In genomic region chrII:14645290-14645689, ce11 we compare ENCODE assay signal across 8 worm cellular contexts.
TF ChIP-seq lines count a peak whose summit lies in the region.

No protein-coding gene starts in this region.

TF ChIP-seq in whole organism, L1 larva, 84 proteins besides CTCF, POLR2A, EP300 and RAD21 (continues in another document):
- no peak for TF ChIP-seq nhr-237 (tag; optimal IDR thresholded peaks at IDR 0.05; lab: Kevin White, UChicago)
- TF ChIP-seq ztf-4 (tag; optimal IDR thresholded peaks at IDR 0.05; lab: Kevin White, UChicago) = peak; percentile 6
- TF ChIP-seq nhr-19 (GFP tag; conservative IDR thresholded peaks at IDR 0.05; lab: Robert Waterston, UW) = peak; percentile 24; the same call in 1 of the 2 replicates
- peak in 2 of 3 experiments; percentile 16 to 47 for TF ChIP-seq ceh-82 (tag; optimal IDR thresholded peaks at IDR 0.05; lab: Kevin White, UChicago)
- TF ChIP-seq hpl-2 (GFP tag; optimal IDR thresholded peaks at IDR 0.05; lab: Kevin White, UChicago) = no peak
- peak; percentile 52 for TF ChIP-seq tbx-2 (tag; optimal IDR thresholded peaks at IDR 0.05; lab: Kevin White, UChicago)
- TF ChIP-seq aha-1 (tag; optimal IDR thresholded peaks at IDR 0.05; lab: Kevin White, UChicago) = no peak
- TF ChIP-seq elt-2 (tag; optimal IDR thresholded peaks at IDR 0.05; lab: Kevin White, UChicago) = no peak
- TF ChIP-seq egl-27 (tag; optimal IDR thresholded peaks at IDR 0.05; lab: Kevin White, UChicago) = no peak
- peak; percentile 74 for TF ChIP-seq snpc-4 (tag; optimal IDR thresholded peaks at IDR 0.05; lab: Kevin White, UChicago)
- no peak for TF ChIP-seq skn-1 (tag; optimal IDR thresholded peaks at IDR 0.05; lab: Kevin White, UChicago)

TF ChIP-seq in whole organism, L2 larva, 48 proteins besides CTCF, POLR2A, EP300 and RAD21 (continues in another document):
- TF ChIP-seq snpc-4 (tag; optimal IDR thresholded peaks at IDR 0.05; lab: Kevin White, UChicago) = peak; percentile 54
- no peak for TF ChIP-seq gmeb-1 (tag; optimal IDR thresholded peaks at IDR 0.05; lab: Kevin White, UChicago)
- TF ChIP-seq fos-1 (tag; optimal IDR thresholded peaks at IDR 0.05; lab: Kevin White, UChicago) = peak; percentile 26
- TF ChIP-seq sma-9 (GFP tag; optimal IDR thresholded peaks at IDR 0.05; lab: Kevin White, UChicago) = peak; percentile 13
- no peak for TF ChIP-seq sma-9 (tag; optimal IDR thresholded peaks at IDR 0.05; lab: Kevin White, UChicago)
- TF ChIP-seq ztf-4 (tag; optimal IDR thresholded peaks at IDR 0.05; lab: Kevin White, UChicago) = no peak
- TF ChIP-seq nhr-6 (tag; optimal IDR thresholded peaks at IDR 0.05; lab: Kevin White, UChicago) = no peak
- TF ChIP-seq R02D3.7 (tag; optimal IDR thresholded peaks at IDR 0.05; lab: Kevin White, UChicago) = no peak
- no peak for TF ChIP-seq lin-13 (GFP tag; optimal IDR thresholded peaks at IDR 0.05; lab: Kevin White, UChicago)
- TF ChIP-seq mdl-1 (tag; optimal IDR thresholded peaks at IDR 0.05; lab: Kevin White, UChicago) = peak in 1 of 2 experiments; percentile 45
- TF ChIP-seq ZK546.5 (tag; optimal IDR thresholded peaks at IDR 0.05; lab: Kevin White, UChicago) = no peak
- no peak for TF ChIP-seq skn-1 (tag; optimal IDR thresholded peaks at IDR 0.05; lab: Kevin White, UChicago)

TF ChIP-seq in whole organism, L3 larva, 47 proteins besides CTCF, POLR2A, EP300 and RAD21 (continues in another document):
- TF ChIP-seq nhr-43 (tag; optimal IDR thresholded peaks at IDR 0.05; lab: Kevin White, UChicago; ENCODE audit: poor library complexity, severe bottlenecking) (peak; percentile 21), aly-2 (tag; optimal IDR thresholded peaks at IDR 0.05; lab: Kevin White, UChicago) (no peak), hmg-11 (tag; optimal IDR thresholded peaks at IDR 0.05; lab: Kevin White, UChicago) (peak; percentile 79), nhr-28 (tag; optimal IDR thresholded peaks at IDR 0.05; lab: Kevin White, UChicago) (no peak), egl-5 (tag; optimal IDR thresholded peaks at IDR 0.05; lab: Kevin White, UChicago) (peak; percentile 61), unc-62 (GFP tag; optimal IDR thresholded peaks at IDR 0.05; lab: Kevin White, UChicago) (peak; percentile 62), pqm-1 (tag; optimal IDR thresholded peaks at IDR 0.05; lab: Kevin White, UChicago) (no peak), lin-39 (tag; optimal IDR thresholded peaks at IDR 0.05; lab: Kevin White, UChicago) (peak; percentile 84), eor-1 (tag; optimal IDR thresholded peaks at IDR 0.05; lab: Kevin White, UChicago) (no peak), nfya-1 (tag; optimal IDR thresholded peaks at IDR 0.05; lab: Kevin White, UChicago; ENCODE audit: insufficient read depth) (peak; percentile 57), snpc-4 (tag; optimal IDR thresholded peaks at IDR 0.05; lab: Kevin White, UChicago) (peak; percentile 68)

TF ChIP-seq in whole organism, L4 larva, 104 proteins besides CTCF, POLR2A, EP300 and RAD21 (continues in another document):
- no peak for TF ChIP-seq nhr-77 (tag; optimal IDR thresholded peaks at IDR 0.05; lab: Kevin White, UChicago)
- TF ChIP-seq lin-1 (GFP tag; IDR thresholded peaks at IDR 0.05; lab: Robert Waterston, UW) = no peak
- TF ChIP-seq hlh-30 (tag; optimal IDR thresholded peaks at IDR 0.05; lab: Kevin White, UChicago; ENCODE audit: insufficient read depth) = peak; percentile 8
- TF ChIP-seq zfp-3 (GFP tag; conservative IDR thresholded peaks at IDR 0.05; lab: Robert Waterston, UW) = no peak
- no peak for TF ChIP-seq mdt-29 (GFP tag; IDR thresholded peaks at IDR 0.05; lab: Robert Waterston, UW)
- TF ChIP-seq lin-38 (GFP tag; IDR thresholded peaks at IDR 0.05; lab: Robert Waterston, UW) = no peak
- 0 out of 2 replicates have a peak, but pooled peaks have one; percentile 25 for TF ChIP-seq tra-1 (GFP tag; IDR thresholded peaks at IDR 0.05; lab: Robert Waterston, UW)
- no peak for TF ChIP-seq ceh-32 (tag; optimal IDR thresholded peaks at IDR 0.05; lab: Kevin White, UChicago; ENCODE audit: poor library complexity)
- TF ChIP-seq F44E2.7 (GFP tag; IDR thresholded peaks at IDR 0.05; lab: Robert Waterston, UW) = no peak
- no peak for TF ChIP-seq ceh-44 (GFP tag; IDR thresholded peaks at IDR 0.05; lab: Robert Waterston, UW)
- peak; percentile 50 for TF ChIP-seq rbr-2 (tag; optimal IDR thresholded peaks at IDR 0.05; lab: Kevin White, UChicago)
- TF ChIP-seq daf-12 (tag; optimal IDR thresholded peaks at IDR 0.05; lab: Kevin White, UChicago) = no peak

TF ChIP-seq in whole organism, early embryonic, 17 proteins besides CTCF, POLR2A, EP300 and RAD21:
- TF ChIP-seq F13C5.2 (tag; optimal IDR thresholded peaks at IDR 0.05; lab: Kevin White, UChicago) = peak; percentile 3
- no peak for TF ChIP-seq sea-1 (GFP tag; conservative IDR thresholded peaks at IDR 0.05; lab: Robert Waterston, UW)

TF ChIP-seq in whole organism, late embryonic, 69 proteins besides CTCF, POLR2A, EP300 and RAD21:
- no peak for TF ChIP-seq sox-4 (tag; optimal IDR thresholded peaks at IDR 0.05; lab: Kevin White, UChicago)
- TF ChIP-seq ceh-34 (tag; optimal IDR thresholded peaks at IDR 0.05; lab: Kevin White, UChicago) = peak; percentile 65
- no peak for TF ChIP-seq ceh-6 (GFP tag; optimal IDR thresholded peaks at IDR 0.05; lab: Kevin White, UChicago)
- TF ChIP-seq tbx-2 (tag; optimal IDR thresholded peaks at IDR 0.05; lab: Kevin White, UChicago) = peak; percentile 12
- peak; percentile 17 for TF ChIP-seq dve-1 (tag; optimal IDR thresholded peaks at IDR 0.05; lab: Kevin White, UChicago)
- no peak for TF ChIP-seq rnt-1 (tag; optimal IDR thresholded peaks at IDR 0.05; lab: Kevin White, UChicago)
- TF ChIP-seq ceh-31 (tag; optimal IDR thresholded peaks at IDR 0.05; lab: Kevin White, UChicago) = peak; percentile 35
- TF ChIP-seq unc-55 (GFP tag; optimal IDR thresholded peaks at IDR 0.05; lab: Kevin White, UChicago) = peak; percentile 88
- peak; percentile 30 for TF ChIP-seq nfya-1 (tag; optimal IDR thresholded peaks at IDR 0.05; lab: Kevin White, UChicago)
- TF ChIP-seq ceh-18 (tag; optimal IDR thresholded peaks at IDR 0.05; lab: Kevin White, UChicago) = peak; percentile 64
- TF ChIP-seq F13H6.1 (tag; optimal IDR thresholded peaks at IDR 0.05; lab: Kevin White, UChicago) = no peak

TF ChIP-seq in whole organism, mixed stage, embryonic, 35 proteins besides CTCF, POLR2A, EP300 and RAD21 (continues in another document):
- TF ChIP-seq bed-3 (GFP tag; optimal IDR thresholded peaks at IDR 0.05; lab: Kevin White, UChicago) (no peak), pha-4 (tag; optimal IDR thresholded peaks at IDR 0.05; lab: Kevin White, UChicago) (no peak), ztf-11 (tag; optimal IDR thresholded peaks at IDR 0.05; lab: Kevin White, UChicago) (no peak), lin-32 (GFP tag; optimal IDR thresholded peaks at IDR 0.05; lab: Kevin White, UChicago) (no peak), ces-1 (GFP tag; optimal IDR thresholded peaks at IDR 0.05; lab: Kevin White, UChicago) (peak; percentile 50), nhr-2 (tag; optimal IDR thresholded peaks at IDR 0.05; lab: Kevin White, UChicago) (no peak), snpc-4 (tag; optimal IDR thresholded peaks at IDR 0.05; lab: Kevin White, UChicago) (no peak), sem-2 (GFP tag; optimal IDR thresholded peaks at IDR 0.05; lab: Kevin White, UChicago) (no peak), mab-5 (tag; optimal IDR thresholded peaks at IDR 0.05; lab: Kevin White, UChicago) (no peak), nhr-76 (tag; optimal IDR thresholded peaks at IDR 0.05; lab: Kevin White, UChicago) (no peak), ceh-39 (tag; optimal IDR thresholded peaks at IDR 0.05; lab: Kevin White, UChicago) (no peak), tbx-8 (GFP tag; optimal IDR thresholded peaks at IDR 0.05; lab: Kevin White, UChicago) (no peak), M03D4.4 (tag; optimal IDR thresholded peaks at IDR 0.05; lab: Kevin White, UChicago) (no peak), ham-2 (GFP tag; optimal IDR thresholded peaks at IDR 0.05; lab: Kevin White, UChicago) (peak; percentile 30), cnd-1 (tag; optimal IDR thresholded peaks at IDR 0.05; lab: Kevin White, UChicago) (no peak), hlh-1 (tag; optimal IDR thresholded peaks at IDR 0.05; lab: Kevin White, UChicago) (peak; percentile 54), unc-120 (tag; optimal IDR thresholded peaks at IDR 0.05; lab: Kevin White, UChicago; ENCODE audit: poor library complexity, severe bottlenecking) (peak; percentile 33), sptf-1 (tag; optimal IDR thresholded peaks at IDR 0.05; lab: Kevin White, UChicago) (no peak), blmp-1 (tag; optimal IDR thresholded peaks at IDR 0.05; lab: Kevin White, UChicago) (no peak), lin-13 (tag; optimal IDR thresholded peaks at IDR 0.05; lab: Kevin White, UChicago) (no peak)

TF ChIP-seq in whole organism, young adult, 124 proteins besides CTCF, POLR2A, EP300 and RAD21:
- TF ChIP-seq cebp-2 (GFP tag; IDR thresholded peaks at IDR 0.05; lab: Robert Waterston, UW) = no peak
- TF ChIP-seq tbx-9 (tag; optimal IDR thresholded peaks at IDR 0.05; lab: Kevin White, UChicago; ENCODE audit: borderline replicate concordance) = no peak
- TF ChIP-seq gei-17 (GFP tag; optimal IDR thresholded peaks at IDR 0.05; lab: Kevin White, UChicago) = no peak
- TF ChIP-seq hmg-1.2 (GFP tag; IDR thresholded peaks at IDR 0.05; lab: Robert Waterston, UW) = peak; percentile 74; the same call in 1 of the 2 replicates
- TF ChIP-seq snpc-4 (GFP tag; optimal IDR thresholded peaks at IDR 0.05; lab: Kevin White, UChicago) = no peak
- TF ChIP-seq snpc-4 (tag; optimal IDR thresholded peaks at IDR 0.05; lab: Kevin White, UChicago) = peak in 2 of 4 experiments; percentile 15 to 40
- TF ChIP-seq cebp-1 (GFP tag; IDR thresholded peaks at IDR 0.05; lab: Robert Waterston, UW) = no peak
- TF ChIP-seq cebp-1 (tag; optimal IDR thresholded peaks at IDR 0.05; lab: Kevin White, UChicago) = peak; percentile 64
- no peak for TF ChIP-seq xnd-1 (tag; optimal IDR thresholded peaks at IDR 0.05; lab: Kevin White, UChicago)
- no peak for TF ChIP-seq sptf-2 (GFP tag; optimal IDR thresholded peaks at IDR 0.05; lab: Kevin White, UChicago)
- TF ChIP-seq K12H6.12 (tag; optimal IDR thresholded peaks at IDR 0.05; lab: Kevin White, UChicago) = no peak
- TF ChIP-seq ztf-25 (GFP tag; IDR thresholded peaks at IDR 0.05; lab: Robert Waterston, UW) = no peak
- TF ChIP-seq rpc-1 (optimal IDR thresholded peaks at IDR 0.05; lab: Kevin White, UChicago) = no peak
- TF ChIP-seq rpc-1 (tag; optimal IDR thresholded peaks at IDR 0.05; lab: Kevin White, UChicago) = no peak
- no peak for TF ChIP-seq mes-4 (tag; optimal IDR thresholded peaks at IDR 0.05; lab: Kevin White, UChicago)
- TF ChIP-seq F49E8.2 (tag; optimal IDR thresholded peaks at IDR 0.05; lab: Kevin White, UChicago; ENCODE audit: insufficient read depth) = no peak
